Worm (Caenorhabditis elegans) whole organism, midembryonic: ENCODE data around the gene grl-21.
A peak's percentile ranks its signal among the peaks of the same experiment; 100 is the strongest.

Source experiments
- T22C8.4 ChIP-seq: fragments of 200-800 bp; sonication (Bioruptor generic); IDR thresholded peaks from 2 replicates; pipeline ENCODE4 v1.3.6; 2022; ENCODE audit warnings: missing genetic modification characterization, missing compliant biosample characterization
- cog-1 ChIP-seq: sonication (generic microtip); optimal IDR thresholded peaks from 2 replicates; lab custom pipeline; 2016; ENCODE audit warnings: missing genetic modification characterization, missing compliant biosample characterization
- flt-1 ChIP-seq: fragments of 200-800 bp; sonication (Bioruptor generic); IDR thresholded peaks from 2 replicates; pipeline ENCODE4 v1.3.6; 2022; ENCODE audit warnings: missing genetic modification characterization, missing compliant biosample characterization
- klf-2 ChIP-seq: fragments of 200-800 bp; sonication (Bioruptor generic); conservative IDR thresholded peaks from 2 replicates; pipeline ENCODE4 v1.3.6; 2022; ENCODE audit warnings: missing genetic modification reagents, missing genetic modification characterization, missing compliant biosample characterization
- med-1 ChIP-seq: sonication (generic microtip); optimal IDR thresholded peaks from 2 replicates; lab custom pipeline; 2017; ENCODE audit warnings: missing genetic modification characterization, mild to moderate bottlenecking, missing compliant biosample characterization, antibody characterized with exemption, missing genetic modification reagents; ENCODE audit not compliant: insufficient read depth
- ref-1 ChIP-seq: fragments of 200-800 bp; sonication (Bioruptor generic); conservative IDR thresholded peaks from 2 replicates; pipeline ENCODE4 v1.3.6; 2022; ENCODE audit warnings: missing genetic modification reagents, missing genetic modification characterization, missing compliant biosample characterization
- tab-1 ChIP-seq: fragments of 200-800 bp; sonication (Bioruptor generic); IDR thresholded peaks from 2 replicates; pipeline ENCODE4 v1.3.6; 2022; ENCODE audit warnings: missing genetic modification characterization, missing compliant biosample characterization
- ztf-23 ChIP-seq: fragments of 200-800 bp; sonication (Bioruptor generic); IDR thresholded peaks from 2 replicates; pipeline ENCODE4 v1.3.6; 2022; ENCODE audit warnings: missing genetic modification reagents, missing genetic modification characterization, missing compliant biosample characterization
- ztf-29 ChIP-seq: fragments of 200-800 bp; sonication (Bioruptor generic); IDR thresholded peaks from 2 replicates; pipeline ENCODE4 v1.3.6; 2022; ENCODE audit warnings: missing genetic modification reagents, missing genetic modification characterization, missing compliant biosample characterization

The grl-21 gene

DNA sequence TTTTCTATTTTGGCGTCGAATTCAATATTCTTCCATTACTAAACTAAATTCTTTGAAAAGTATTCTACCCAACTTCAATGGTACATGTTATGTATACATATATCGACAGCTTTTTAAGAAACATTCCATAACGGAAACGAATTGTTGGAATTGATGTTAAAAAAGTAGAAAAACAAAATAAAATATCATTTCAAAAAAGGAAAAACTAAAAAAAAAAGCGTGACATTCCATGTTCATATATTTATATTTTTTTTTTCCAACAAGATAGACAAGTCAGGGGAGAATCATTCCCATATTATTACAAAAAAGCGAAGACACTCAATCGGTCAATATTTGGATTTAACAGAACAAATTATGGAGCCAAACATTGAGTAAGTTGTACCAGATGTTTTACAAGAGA is 32.1 kb upstream of the grl-21 start, which contains the start of gene R102.10:
R102.10 (plus strand) TSS at position 301 of the 400 bp plus-strand sequence.
- no peak for TF ChIP-seq ztf-23 (GFP tag; lab: Robert Waterston, UW)
- no peak for TF ChIP-seq T22C8.4 (GFP tag; lab: Robert Waterston, UW)
- TF ChIP-seq ztf-29 (GFP tag; lab: Robert Waterston, UW): no peak
- no peak for TF ChIP-seq flt-1 (GFP tag; lab: Robert Waterston, UW)
- TF ChIP-seq med-1 (GFP tag; lab: Kevin White, UChicago): no peak
- TF ChIP-seq klf-2 (GFP tag; lab: Robert Waterston, UW): no peak
- no peak for TF ChIP-seq tab-1 (GFP tag; lab: Robert Waterston, UW)

DNA sequence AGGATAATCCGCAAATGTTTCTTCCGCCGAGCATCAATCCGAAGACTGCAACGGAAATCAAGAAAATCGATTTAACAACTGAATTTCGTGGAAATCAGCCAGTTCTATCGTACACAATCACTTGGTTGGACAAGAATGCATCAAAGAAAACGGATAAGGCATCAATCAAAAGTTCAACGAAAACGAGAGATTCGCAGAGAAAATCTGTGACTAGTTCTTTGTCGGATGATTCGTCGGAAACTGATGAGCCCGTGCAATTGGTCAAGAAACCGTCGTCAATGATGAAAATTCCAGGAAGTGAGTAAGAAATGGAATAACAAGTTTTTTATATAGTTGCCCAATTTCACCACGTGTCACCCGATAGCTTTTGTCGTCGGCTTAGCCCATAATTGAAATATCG is 31.2 kb upstream of the grl-21 start, which contains the start of gene R102.6:
R102.6 (minus strand) TSS at position 101 of the 400 bp plus-strand sequence.
- TF ChIP-seq ref-1: no peak
- TF ChIP-seq ztf-23 (GFP tag; lab: Robert Waterston, UW): no peak
- TF ChIP-seq T22C8.4 (GFP tag; lab: Robert Waterston, UW): no peak
- no peak for TF ChIP-seq ztf-29 (GFP tag; lab: Robert Waterston, UW)
- TF ChIP-seq flt-1 (GFP tag; lab: Robert Waterston, UW): no peak

DNA sequence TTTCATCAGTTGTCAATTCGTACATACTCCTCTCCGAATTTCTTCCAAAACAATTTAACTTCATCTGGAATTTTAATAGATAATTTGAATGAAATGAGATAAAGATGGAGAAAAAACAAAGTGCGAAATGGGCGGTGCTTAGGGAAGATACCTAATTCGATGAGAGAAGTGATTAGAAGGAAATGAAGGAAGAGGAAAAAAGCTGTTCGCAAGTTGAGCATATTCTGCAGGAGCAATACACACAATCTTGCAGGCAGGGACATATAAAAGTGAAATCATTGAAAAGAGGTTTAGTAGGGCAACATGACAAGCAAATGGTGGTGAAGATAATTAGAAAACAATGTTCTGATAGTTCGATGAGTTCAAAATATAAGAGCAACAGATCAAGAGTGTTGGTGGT is 25.5 kb upstream of the grl-21 start, which contains the start of gene glb-21:
glb-21 (minus strand) TSS at position 66 of the 400 bp plus-strand sequence.
- no peak for TF ChIP-seq cog-1 (tag; lab: Kevin White, UChicago)
- TF ChIP-seq tab-1 (GFP tag; lab: Robert Waterston, UW): no peak
- no peak for TF ChIP-seq klf-2 (GFP tag; lab: Robert Waterston, UW)
- no peak for TF ChIP-seq ztf-29 (GFP tag; lab: Robert Waterston, UW)
- TF ChIP-seq T22C8.4 (GFP tag; lab: Robert Waterston, UW): no peak
- no peak for TF ChIP-seq ref-1
- TF ChIP-seq flt-1 (GFP tag; lab: Robert Waterston, UW): no peak
- TF ChIP-seq med-1 (GFP tag; lab: Kevin White, UChicago): no peak
- no peak for TF ChIP-seq ztf-23 (GFP tag; lab: Robert Waterston, UW)

DNA sequence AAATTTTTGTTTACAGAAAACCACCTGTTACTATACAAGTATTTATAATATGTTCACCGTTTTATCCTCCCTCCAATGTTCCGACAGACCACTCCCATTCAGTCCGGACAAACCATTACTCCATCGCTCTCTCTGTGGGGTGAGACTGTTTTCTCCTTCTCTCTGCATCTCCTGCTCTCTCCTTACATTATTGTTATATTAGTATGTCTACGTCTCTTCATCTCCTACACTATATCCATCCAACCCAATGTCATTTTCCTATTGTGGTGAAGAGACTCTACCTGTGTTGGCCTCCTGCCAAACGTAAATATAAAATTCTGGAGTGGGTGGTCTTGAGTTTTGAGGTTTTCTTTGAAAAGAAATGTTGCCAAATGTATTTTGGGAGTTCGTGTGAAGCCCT is 22.7 kb upstream of the grl-21 start:
- TF ChIP-seq tab-1 (GFP tag; lab: Robert Waterston, UW) (no peak), ztf-29 (GFP tag; lab: Robert Waterston, UW) (no peak), cog-1 (tag; lab: Kevin White, UChicago) (no peak), T22C8.4 (GFP tag; lab: Robert Waterston, UW) (no peak), klf-2 (GFP tag; lab: Robert Waterston, UW) (no peak), ztf-23 (GFP tag; lab: Robert Waterston, UW) (no peak), flt-1 (GFP tag; lab: Robert Waterston, UW) (no peak), ref-1 (no peak), med-1 (GFP tag; lab: Kevin White, UChicago) (no peak)

DNA sequence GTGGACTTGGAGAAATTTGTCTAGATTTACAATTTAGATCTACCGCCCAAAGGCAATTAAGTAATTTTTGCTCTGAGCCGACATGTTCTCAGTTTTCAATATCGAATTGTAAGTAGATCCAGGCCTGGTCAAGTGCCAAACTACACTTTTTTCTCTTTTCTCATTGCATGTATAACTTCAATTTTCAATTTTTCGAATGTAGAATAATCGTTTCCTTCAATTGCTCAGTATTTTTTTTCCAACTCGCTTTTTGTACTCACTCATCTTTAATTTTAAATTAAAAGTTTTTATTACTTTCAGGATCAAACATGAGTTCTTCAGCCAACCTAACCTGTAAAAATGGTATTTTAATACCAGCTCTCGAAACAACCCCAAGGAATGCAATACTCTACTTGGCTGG is 20.9 kb upstream of the grl-21 start, which contains the start of gene ncx-3:
ncx-3 (plus strand) TSS at position 301 of the 400 bp plus-strand sequence.
- TF ChIP-seq cog-1 (tag; lab: Kevin White, UChicago) (no peak), med-1 (GFP tag; lab: Kevin White, UChicago) (no peak), tab-1 (GFP tag; lab: Robert Waterston, UW) (no peak), ref-1 (no peak), klf-2 (GFP tag; lab: Robert Waterston, UW) (no peak), flt-1 (GFP tag; lab: Robert Waterston, UW) (no peak), ztf-29 (GFP tag; lab: Robert Waterston, UW) (no peak), ztf-23 (GFP tag; lab: Robert Waterston, UW) (no peak), T22C8.4 (GFP tag; lab: Robert Waterston, UW) (no peak)

DNA sequence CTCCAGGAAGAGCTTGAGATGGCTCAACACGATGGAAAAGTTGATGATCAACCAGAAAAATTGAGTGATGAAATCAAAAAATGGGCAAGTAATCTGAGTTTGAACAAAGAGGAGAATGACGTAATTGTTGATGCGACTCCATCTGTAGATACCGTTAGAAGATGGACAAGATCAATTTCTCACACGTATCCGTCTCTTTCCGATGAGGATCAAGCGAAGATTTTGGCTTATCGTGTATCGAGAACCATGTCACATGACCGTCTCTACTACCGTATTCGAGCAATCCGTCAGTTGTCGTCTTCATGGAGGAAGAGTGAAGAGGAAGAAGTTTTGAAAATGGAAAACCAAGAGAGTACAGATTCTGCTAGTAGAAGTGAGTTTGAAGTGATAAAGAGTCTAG is 19.2 kb upstream of the grl-21 start:
- TF ChIP-seq med-1 (GFP tag; lab: Kevin White, UChicago) (no peak), cog-1 (tag; lab: Kevin White, UChicago) (no peak), tab-1 (GFP tag; lab: Robert Waterston, UW) (no peak), klf-2 (GFP tag; lab: Robert Waterston, UW) (no peak), T22C8.4 (GFP tag; lab: Robert Waterston, UW) (no peak), ztf-23 (GFP tag; lab: Robert Waterston, UW) (no peak)

DNA sequence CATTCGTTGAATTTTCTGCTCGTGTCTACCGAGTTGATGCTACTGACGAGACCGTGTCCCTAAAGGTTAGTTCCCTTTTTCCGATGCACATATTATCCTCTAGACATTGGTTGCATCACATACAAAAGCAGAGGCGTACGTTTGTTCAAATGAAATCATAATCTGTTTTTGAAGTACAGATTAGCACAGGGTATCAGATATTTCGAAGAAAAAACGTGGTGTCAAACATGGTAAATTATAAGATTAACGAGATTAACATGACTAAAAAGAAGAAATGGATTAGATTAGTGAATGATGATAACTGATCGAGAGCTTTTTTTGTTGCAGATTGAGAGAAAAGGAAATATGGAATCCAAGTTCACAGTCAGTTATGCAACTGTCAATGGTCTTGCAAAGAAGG is 18.4 kb upstream of the grl-21 start:
- TF ChIP-seq ztf-29 (GFP tag; lab: Robert Waterston, UW): no peak
- no peak for TF ChIP-seq med-1 (GFP tag; lab: Kevin White, UChicago)

DNA sequence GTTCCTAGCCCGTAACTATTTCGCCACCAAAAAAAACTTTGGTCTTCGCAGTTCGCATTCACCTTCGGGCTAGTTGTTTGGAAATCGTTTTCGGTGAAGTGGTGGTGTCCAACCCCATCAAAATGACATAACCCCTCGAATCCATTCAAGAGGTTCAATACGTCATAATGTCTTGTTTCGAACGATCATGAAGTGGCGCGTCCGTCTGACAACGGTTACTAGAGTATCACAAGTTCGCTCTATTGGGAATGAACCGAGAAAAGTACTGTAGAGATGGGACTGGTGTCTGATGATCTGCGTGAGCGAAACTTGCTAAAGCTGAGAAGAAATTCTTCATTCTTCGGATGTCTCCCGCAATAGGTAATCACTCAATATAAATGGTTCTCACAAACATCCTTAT is 9.5 kb upstream of the grl-21 start, which contains the start of gene ZC168.2:
ZC168.2 (plus strand) TSS at position 301 of the 400 bp plus-strand sequence.
- TF ChIP-seq ztf-29 (GFP tag; lab: Robert Waterston, UW): no peak
- TF ChIP-seq ztf-23 (GFP tag; lab: Robert Waterston, UW): no peak
- TF ChIP-seq ref-1: no peak
- no peak for TF ChIP-seq T22C8.4 (GFP tag; lab: Robert Waterston, UW)
- TF ChIP-seq klf-2 (GFP tag; lab: Robert Waterston, UW): no peak
- TF ChIP-seq cog-1 (tag; lab: Kevin White, UChicago): no peak
- no peak for TF ChIP-seq tab-1 (GFP tag; lab: Robert Waterston, UW)
- TF ChIP-seq flt-1 (GFP tag; lab: Robert Waterston, UW): no peak
- TF ChIP-seq med-1 (GFP tag; lab: Kevin White, UChicago): no peak

DNA sequence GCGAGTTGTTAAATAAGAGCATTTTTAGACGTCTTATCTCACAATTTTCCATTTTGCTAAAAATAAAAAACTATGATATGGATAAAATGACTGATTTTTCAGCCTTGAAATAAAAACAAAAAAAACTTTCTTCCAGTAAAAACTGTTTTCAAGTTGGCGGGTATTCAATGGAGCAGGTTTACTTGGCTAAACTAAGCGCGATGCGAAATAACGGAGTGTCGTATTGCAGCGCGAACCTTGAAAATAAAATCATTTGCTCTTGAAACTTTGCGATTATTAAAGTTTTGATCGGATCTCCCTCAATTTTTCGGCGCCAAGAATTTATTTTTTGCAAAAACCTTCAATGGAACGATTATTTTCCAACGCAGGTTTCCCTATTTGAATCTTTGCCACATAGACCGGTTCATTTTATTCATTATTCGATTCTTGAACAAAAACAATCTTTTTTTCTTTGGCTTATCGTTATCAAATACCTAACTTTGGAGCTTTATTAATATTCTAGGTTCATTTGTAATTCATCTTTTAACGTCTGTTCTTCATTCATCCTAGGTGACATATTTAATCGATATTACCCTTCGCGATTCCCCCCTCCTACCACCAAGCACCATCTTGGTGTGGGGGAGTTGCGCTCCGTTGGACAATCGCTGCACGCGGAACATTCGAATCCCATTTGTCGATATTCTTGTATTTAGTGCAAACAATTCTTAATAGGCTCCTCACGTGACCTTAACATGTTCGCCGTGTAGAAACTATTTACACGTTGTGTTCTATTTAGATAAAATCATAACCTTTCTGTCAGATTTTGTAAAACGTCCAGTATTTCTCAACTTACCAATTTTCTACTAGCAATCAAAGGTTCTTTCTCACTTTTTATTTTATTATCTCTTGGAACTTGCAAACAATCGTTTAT is 2.5 kb upstream of the grl-21 start, which contains the start of the genes orc-5 and cyb-1:
orc-5 (minus strand) TSS at position 62 of the 910 bp plus-strand sequence.
cyb-1 (plus strand) TSS at position 690 of the 910 bp plus-strand sequence.
- TF ChIP-seq med-1 (GFP tag; lab: Kevin White, UChicago): no peak
- TF ChIP-seq T22C8.4 (GFP tag; lab: Robert Waterston, UW): peak; percentile 68
